Worm (Caenorhabditis elegans) whole organism, midembryonic: ENCODE results near the gene dis-3.

ENCODE experiments used
- T22C8.4 ChIP-seq: fragments of 200-800 bp; sonication (Bioruptor generic); IDR thresholded peaks from 2 replicates; pipeline ENCODE4 v1.3.6; 2022; ENCODE audit warnings: missing genetic modification characterization, missing compliant biosample characterization
- tab-1 ChIP-seq: fragments of 200-800 bp; sonication (Bioruptor generic); IDR thresholded peaks from 2 replicates; pipeline ENCODE4 v1.3.6; 2022; ENCODE audit warnings: missing genetic modification characterization, missing compliant biosample characterization
- ztf-23 ChIP-seq: fragments of 200-800 bp; sonication (Bioruptor generic); IDR thresholded peaks from 2 replicates; pipeline ENCODE4 v1.3.6; 2022; ENCODE audit warnings: missing genetic modification reagents, missing genetic modification characterization, missing compliant biosample characterization
- ztf-29 ChIP-seq: fragments of 200-800 bp; sonication (Bioruptor generic); IDR thresholded peaks from 2 replicates; pipeline ENCODE4 v1.3.6; 2022; ENCODE audit warnings: missing genetic modification reagents, missing genetic modification characterization, missing compliant biosample characterization

DNA sequence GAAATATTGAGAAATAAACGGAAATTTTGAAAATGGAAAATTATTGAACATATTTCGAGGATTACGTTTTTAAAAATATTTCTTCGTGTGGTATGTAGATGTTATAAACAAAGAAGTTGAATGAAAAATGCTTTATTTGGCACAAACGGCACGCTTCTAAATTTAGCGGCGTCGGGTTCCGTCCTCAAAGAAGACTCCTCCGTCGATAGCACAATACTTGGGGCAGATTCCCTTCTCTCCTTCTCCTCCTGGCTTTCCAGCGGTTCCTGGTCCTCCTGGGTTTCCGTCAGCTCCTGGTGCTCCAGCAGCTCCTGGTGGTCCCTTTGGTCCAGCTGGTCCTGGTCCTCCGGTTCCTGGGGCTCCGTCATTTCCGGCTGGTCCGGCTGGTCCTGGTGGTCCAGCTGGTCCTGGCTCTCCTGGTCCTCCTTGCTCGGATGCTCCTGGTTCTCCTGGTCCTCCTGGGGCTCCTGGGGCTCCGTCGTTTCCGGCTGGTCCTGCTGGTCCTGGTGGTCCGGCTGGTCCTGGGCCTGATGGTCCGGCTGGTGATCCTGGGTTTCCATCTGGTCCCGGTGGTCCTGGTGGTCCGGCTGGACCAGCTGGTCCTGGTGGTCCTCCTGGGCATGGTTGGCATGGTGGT is 12.6 kb upstream of the dis-3 start, which contains the start of gene W01B6.8:
- no peak for TF ChIP-seq T22C8.4 (GFP tag; lab: Robert Waterston, UW)
- no peak for TF ChIP-seq tab-1 (GFP tag; lab: Robert Waterston, UW)
- TF ChIP-seq ztf-29 (GFP tag; lab: Robert Waterston, UW) = no peak
- TF ChIP-seq ztf-23 = no peak
